Fruit fly (Drosophila melanogaster): Measurements from ENCODE around the gene Jhbp3.

The Jhbp3 gene

dm6 chr3R:4995549-4996277, 40.7 kb upstream of the Jhbp3 start:
- TF ChIP-seq pdm3 (GFP tag; optimal IDR thresholded peaks at IDR 0.05) (no peak), CG6163 (GFP tag; IDR thresholded peaks at IDR 0.05) (0 out of 3 replicates have a peak, but pooled peaks have one; percentile 40), CG8632 (GFP tag; optimal IDR thresholded peaks at IDR 0.05) (no peak), fkh (GFP tag; optimal IDR thresholded peaks at IDR 0.05) (peak; percentile 83), dac (GFP tag; optimal IDR thresholded peaks at IDR 0.05) (no peak), Blimp-1 (GFP tag; optimal IDR thresholded peaks at IDR 0.05) (no peak), CG8319 (GFP tag; optimal IDR thresholded peaks at IDR 0.05) (no peak), esn (GFP tag; optimal IDR thresholded peaks at IDR 0.05) (no peak), Sox102F (GFP tag; optimal IDR thresholded peaks at IDR 0.05) (no peak), acj6 (GFP tag; optimal IDR thresholded peaks at IDR 0.05) (no peak), Lpt (GFP tag; optimal IDR thresholded peaks at IDR 0.05) (no peak), Sox15 (GFP tag; optimal IDR thresholded peaks at IDR 0.05) (no peak), CG6854 (GFP tag; optimal IDR thresholded peaks at IDR 0.05) (peak; percentile 26), CG6808 (GFP tag; optimal IDR thresholded peaks at IDR 0.05) (no peak), spab (GFP tag; optimal IDR thresholded peaks at IDR 0.05) (no peak), CG6792 (GFP tag; optimal IDR thresholded peaks at IDR 0.05) (no peak), CG31627 (GFP tag; optimal IDR thresholded peaks at IDR 0.05) (no peak), CG7368 (GFP tag; optimal IDR thresholded peaks at IDR 0.05) (no peak), lz (GFP tag; optimal IDR thresholded peaks at IDR 0.05) (no peak), CG11902 (GFP tag; optimal IDR thresholded peaks at IDR 0.05) (no peak), fd59A (GFP tag; optimal IDR thresholded peaks at IDR 0.05) (no peak), salr (GFP tag; optimal IDR thresholded peaks at IDR 0.05) (peak in 1 of 2 experiments; percentile 47), CG6276 (GFP tag; optimal IDR thresholded peaks at IDR 0.05) (no peak), CG34406 (GFP tag; optimal IDR thresholded peaks at IDR 0.05) (no peak), CG16779 (tag; optimal IDR thresholded peaks at IDR 0.05) (no peak), Hr38 (GFP tag; optimal IDR thresholded peaks at IDR 0.05) (no peak), CG8119 (GFP tag; IDR thresholded peaks at IDR 0.05) (peak; percentile 32; the same call in 1 of the 3 replicates), dsx (GFP tag; optimal IDR thresholded peaks at IDR 0.05; ENCODE audit: poor library complexity, severe bottlenecking) (no peak), Ets21C (GFP tag; optimal IDR thresholded peaks at IDR 0.05) (no peak), ss (GFP tag; optimal IDR thresholded peaks at IDR 0.05) (no peak), topi (GFP tag; optimal IDR thresholded peaks at IDR 0.05) (no peak), achi (GFP tag; optimal IDR thresholded peaks at IDR 0.05) (no peak), CG3032 (tag; optimal IDR thresholded peaks at IDR 0.05) (no peak), Met (GFP tag; optimal IDR thresholded peaks at IDR 0.05) (no peak), cyc (GFP tag; optimal IDR thresholded peaks at IDR 0.05) (no peak), Eip93F (GFP tag; optimal IDR thresholded peaks at IDR 0.05) (no peak), vri (GFP tag; optimal IDR thresholded peaks at IDR 0.05) (no peak), CG1621 (tag; optimal IDR thresholded peaks at IDR 0.05) (no peak), Hr4 (GFP tag; optimal IDR thresholded peaks at IDR 0.05) (peak; percentile 34), Gug (GFP tag; IDR thresholded peaks at IDR 0.05) (no peak), eg (GFP tag; IDR thresholded peaks at IDR 0.05) (no peak), CG15336 (GFP tag; IDR thresholded peaks at IDR 0.05) (0 out of 2 replicates have a peak, but pooled peaks have one; percentile 15), Eip75B (GFP tag; optimal IDR thresholded peaks at IDR 0.05) (no peak), Ets96B (tag; optimal IDR thresholded peaks at IDR 0.05) (no peak), CG9139 (GFP tag; optimal IDR thresholded peaks at IDR 0.05) (no peak), OdsH (GFP tag; optimal IDR thresholded peaks at IDR 0.05) (no peak), net (GFP tag; optimal IDR thresholded peaks at IDR 0.05) (no peak), CG32006 (GFP tag; optimal IDR thresholded peaks at IDR 0.05) (peak; percentile 51), CG11762 (GFP tag; optimal IDR thresholded peaks at IDR 0.05; ENCODE audit: insufficient read depth) (no peak), Eip78C (GFP tag) (no peak), Hr39 (GFP tag; optimal IDR thresholded peaks at IDR 0.05) (peak; percentile 8)

Measured in whole organism, prepupa.